Worm (Caenorhabditis elegans) whole organism, young adult: Measurements from ENCODE around the gene EEED8.13.

ENCODE experiments used
- Y79H2A.3 ChIP-seq: fragments of 200-800 bp; sonication (Bioruptor generic); conservative IDR thresholded peaks from 2 replicates; pipeline ENCODE4 v1.3.6; 2022; ENCODE audit warnings: missing genetic modification reagents, missing genetic modification characterization, missing compliant biosample characterization
- attf-6 ChIP-seq: fragments of 200-800 bp; sonication (Bioruptor generic); IDR thresholded peaks from 2 replicates; pipeline ENCODE4 v1.3.6; 2022; ENCODE audit warnings: missing genetic modification reagents, missing genetic modification characterization, missing compliant biosample characterization
- dpl-1 ChIP-seq: fragments of 150-350 bp; optimal IDR thresholded peaks from 2 replicates; lab custom pipeline; 2014; ENCODE audit warnings: missing biosample characterization, missing genetic modification reagents, missing genetic modification characterization
- lin-54 ChIP-seq: fragments of 200-800 bp; sonication (Bioruptor generic); optimal IDR thresholded peaks from 2 replicates; lab custom pipeline; 2018; ENCODE audit warnings: mild to moderate bottlenecking, missing genetic modification characterization, missing compliant biosample characterization
- nfya-1 ChIP-seq: sonication (generic microtip); optimal IDR thresholded peaks from 2 replicates; lab custom pipeline; 2017; ENCODE audit warnings: antibody characterized with exemption, missing compliant biosample characterization, missing genetic modification characterization, borderline replicate concordance; ENCODE audit not compliant: insufficient read depth
- pha-4 ChIP-seq: fragments of 150-350 bp; sonication (generic microtip); optimal IDR thresholded peaks from 2 replicates; lab custom pipeline; 2014; ENCODE audit warnings: missing biosample characterization, missing genetic modification reagents, missing genetic modification characterization
- zim-3 ChIP-seq: sonication (generic microtip); optimal IDR thresholded peaks from 2 replicates; lab custom pipeline; 2017; ENCODE audit warnings: mild to moderate bottlenecking, missing genetic modification characterization, moderate library complexity, missing compliant biosample characterization

- no peak for TF ChIP-seq Y79H2A.3 (GFP tag; lab: Robert Waterston, UW)
- no peak for TF ChIP-seq attf-6
- TF ChIP-seq dpl-1 (GFP tag; lab: Kevin White, UChicago), result no peak
- TF ChIP-seq nfya-1, result no peak
- no peak for TF ChIP-seq zim-3
- no peak for TF ChIP-seq lin-54 (GFP tag; lab: Kevin White, UChicago)
- TF ChIP-seq pha-4 (tag; lab: Kevin White, UChicago), result no peak
Measured at ce11 chrII:5426470-5426869, 14.1 kb upstream of the EEED8.13 start.
